Worm (Caenorhabditis elegans) whole organism, young adult: ENCODE data around the gene F38B7.17.

Source experiments
- B0019.2 ChIP-seq: fragments of 200-800 bp; sonication (Bioruptor generic); conservative IDR thresholded peaks from 2 replicates; pipeline ENCODE4 v1.3.6; 2022; ENCODE audit warnings: missing genetic modification reagents, missing genetic modification characterization, missing compliant biosample characterization
- C06A6.2 ChIP-seq: fragments of 200-800 bp; sonication (Bioruptor generic); conservative IDR thresholded peaks from 2 replicates; pipeline ENCODE4 v1.3.6; 2022; ENCODE audit warnings: missing genetic modification characterization, missing compliant biosample characterization
- C17E4.6 ChIP-seq: fragments of 200-800 bp; sonication (Bioruptor generic); IDR thresholded peaks from 2 replicates; pipeline ENCODE4 v1.3.6; 2022; ENCODE audit warnings: missing genetic modification reagents, missing genetic modification characterization, missing compliant biosample characterization
- F22D6.2 ChIP-seq: sonication (generic microtip); optimal IDR thresholded peaks from 2 replicates; lab custom pipeline; 2016; ENCODE audit warnings: mild to moderate bottlenecking, missing genetic modification characterization, missing compliant biosample characterization
- F39B2.1 ChIP-seq: fragments of 200-800 bp; sonication (Bioruptor generic); IDR thresholded peaks from 2 replicates; pipeline ENCODE4 v1.3.6; 2022; ENCODE audit warnings: missing genetic modification reagents, missing genetic modification characterization, missing compliant biosample characterization
- F49E8.2 ChIP-seq: sonication (generic microtip); optimal IDR thresholded peaks from 3 replicates; lab custom pipeline; 2017; ENCODE audit warnings: missing genetic modification characterization, mild to moderate bottlenecking, missing compliant biosample characterization, antibody characterized with exemption, moderate library complexity; ENCODE audit not compliant: insufficient read depth
- F52B5.7 ChIP-seq: sonication (generic microtip); optimal IDR thresholded peaks from 2 replicates; lab custom pipeline; 2016; ENCODE audit warnings: mild to moderate bottlenecking, missing genetic modification characterization, missing compliant biosample characterization
- F55B11.4 ChIP-seq: sonication (generic microtip); optimal IDR thresholded peaks from 2 replicates; lab custom pipeline; 2016; ENCODE audit warnings: missing compliant biosample characterization, missing genetic modification characterization, borderline replicate concordance; ENCODE audit not compliant: insufficient read depth
- F57A8.1 ChIP-seq: fragments of 200-800 bp; sonication (Bioruptor generic); optimal IDR thresholded peaks from 2 replicates; lab custom pipeline; 2018; ENCODE audit warnings: mild to moderate bottlenecking, missing genetic modification characterization, moderate library complexity, missing compliant biosample characterization
- Y53F4B.3 ChIP-seq: fragments of 200-800 bp; sonication (Bioruptor generic); IDR thresholded peaks from 2 replicates; pipeline ENCODE4 v1.3.6; 2022; ENCODE audit warnings: missing genetic modification reagents, missing genetic modification characterization, missing compliant biosample characterization
- Y53G8AR.9 ChIP-seq: fragments of 200-800 bp; sonication (Bioruptor generic); conservative IDR thresholded peaks from 2 replicates; pipeline ENCODE4 v1.3.6; 2022; ENCODE audit warnings: missing genetic modification reagents, missing genetic modification characterization, missing compliant biosample characterization
- ZK185.1 ChIP-seq: sonication (generic microtip); optimal IDR thresholded peaks from 2 replicates; lab custom pipeline; 2016; ENCODE audit warnings: mild to moderate bottlenecking, missing genetic modification characterization, missing compliant biosample characterization; ENCODE audit not compliant: poor library complexity, severe bottlenecking
- akir-1 ChIP-seq: fragments of 200-800 bp; sonication (Bioruptor generic); optimal IDR thresholded peaks from 2 replicates; lab custom pipeline; 2018; ENCODE audit warnings: mild to moderate bottlenecking, missing genetic modification characterization, moderate library complexity, missing compliant biosample characterization
- ama-1 ChIP-seq, 3 experiments: fragments of 150-350 bp in 1 of 3; sonication (generic microtip) in 2 of 3; optimal IDR thresholded peaks; 2 replicates each; lab custom pipeline; 2014 to 2018; ENCODE audit warnings: missing biosample characterization in 2 of 3, missing genetic modification characterization in 2 of 3, missing genetic modification reagents in 2 of 3
- atf-7 ChIP-seq: sonication (generic microtip); optimal IDR thresholded peaks from 2 replicates; lab custom pipeline; 2017; ENCODE audit warnings: mild to moderate bottlenecking, missing genetic modification characterization, missing compliant biosample characterization
- attf-6 ChIP-seq: fragments of 200-800 bp; sonication (Bioruptor generic); IDR thresholded peaks from 2 replicates; pipeline ENCODE4 v1.3.6; 2022; ENCODE audit warnings: missing genetic modification reagents, missing genetic modification characterization, missing compliant biosample characterization
- bed-2 ChIP-seq: fragments of 200-800 bp; sonication (Bioruptor generic); IDR thresholded peaks from 2 replicates; pipeline ENCODE4 v1.3.6; 2022; ENCODE audit warnings: missing genetic modification reagents, missing genetic modification characterization, missing compliant biosample characterization
- ccch-3 ChIP-seq: fragments of 200-800 bp; sonication (Bioruptor generic); optimal IDR thresholded peaks from 2 replicates; lab custom pipeline; 2018; ENCODE audit warnings: mild to moderate bottlenecking, missing genetic modification characterization, missing compliant biosample characterization
- ceh-100 ChIP-seq: fragments of 200-800 bp; sonication (Bioruptor generic); IDR thresholded peaks from 2 replicates; pipeline ENCODE4 v1.3.6; 2022; ENCODE audit warnings: missing genetic modification reagents, missing genetic modification characterization, missing compliant biosample characterization
- ceh-27 ChIP-seq: fragments of 200-800 bp; sonication (Bioruptor generic); optimal IDR thresholded peaks from 2 replicates; lab custom pipeline; 2018; ENCODE audit warnings: mild to moderate bottlenecking, missing genetic modification characterization, moderate library complexity, missing compliant biosample characterization
- ceh-58 ChIP-seq: fragments of 200-800 bp; sonication (Bioruptor generic); IDR thresholded peaks from 2 replicates; pipeline ENCODE4 v1.3.6; 2022; ENCODE audit warnings: missing genetic modification characterization, missing compliant biosample characterization
- chd-7 ChIP-seq: sonication (generic microtip); optimal IDR thresholded peaks from 2 replicates; lab custom pipeline; 2016; ENCODE audit warnings: mild to moderate bottlenecking, missing genetic modification characterization, moderate library complexity, missing compliant biosample characterization
- die-1 ChIP-seq: sonication (generic microtip); optimal IDR thresholded peaks from 2 replicates; lab custom pipeline; 2016; ENCODE audit warnings: missing genotype, mild to moderate bottlenecking, missing genetic modification characterization, missing compliant biosample characterization
- dpff-1 ChIP-seq: sonication (generic microtip); optimal IDR thresholded peaks from 2 replicates; lab custom pipeline; 2017; ENCODE audit warnings: mild to moderate bottlenecking, missing genetic modification characterization, missing compliant biosample characterization
- efl-1 ChIP-seq: fragments of 150-350 bp; optimal IDR thresholded peaks from 2 replicates; lab custom pipeline; 2014; ENCODE audit warnings: missing biosample characterization, missing genetic modification reagents, missing genetic modification characterization
- egl-18 ChIP-seq: fragments of 200-800 bp; sonication (Bioruptor generic); IDR thresholded peaks from 2 replicates; pipeline ENCODE4 v1.3.6; 2022; ENCODE audit warnings: missing genetic modification reagents, missing genetic modification characterization, missing compliant biosample characterization
- egl-44 ChIP-seq: fragments of 200-800 bp; sonication (Bioruptor generic); IDR thresholded peaks from 2 replicates; pipeline ENCODE4 v1.3.6; 2022; ENCODE audit warnings: missing genetic modification reagents, missing genetic modification characterization, missing compliant biosample characterization
- egrh-3 ChIP-seq: fragments of 200-800 bp; sonication (Bioruptor generic); IDR thresholded peaks from 2 replicates; pipeline ENCODE4 v1.3.6; 2022; ENCODE audit warnings: missing genetic modification reagents, missing genetic modification characterization, missing compliant biosample characterization
- him-1 ChIP-seq: sonication (generic microtip); optimal IDR thresholded peaks from 2 replicates; lab custom pipeline; 2016; ENCODE audit warnings: missing genotype, missing genetic modification reagents, missing genetic modification characterization, missing compliant biosample characterization
- hrde-1 ChIP-seq: sonication (generic microtip); optimal IDR thresholded peaks from 2 replicates; lab custom pipeline; 2016; ENCODE audit warnings: missing genetic modification characterization, mild to moderate bottlenecking, missing compliant biosample characterization, moderate library complexity, missing genotype, missing genetic modification reagents, borderline replicate concordance
- hsf-1 ChIP-seq: fragments of 200-800 bp; sonication (Bioruptor generic); IDR thresholded peaks from 2 replicates; pipeline ENCODE4 v1.3.6; 2022; ENCODE audit warnings: missing genetic modification reagents, missing genetic modification characterization, missing compliant biosample characterization
- mcd-1 ChIP-seq: fragments of 200-800 bp; sonication (Bioruptor generic); IDR thresholded peaks from 2 replicates; pipeline ENCODE4 v1.3.6; 2022; ENCODE audit warnings: missing genetic modification reagents, missing genetic modification characterization, missing compliant biosample characterization
- mes-4 ChIP-seq: sonication (generic microtip); optimal IDR thresholded peaks from 2 replicates; lab custom pipeline; 2016; ENCODE audit warnings: missing genotype, missing genetic modification characterization, missing compliant biosample characterization
- nfya-2 ChIP-seq: fragments of 200-800 bp; sonication (Bioruptor generic); IDR thresholded peaks from 2 replicates; pipeline ENCODE4 v1.3.6; 2022; ENCODE audit warnings: missing genetic modification reagents, missing genetic modification characterization, missing compliant biosample characterization
- nhr-120 ChIP-seq: fragments of 200-800 bp; sonication (Bioruptor generic); IDR thresholded peaks from 2 replicates; pipeline ENCODE4 v1.3.6; 2022; ENCODE audit warnings: missing genetic modification characterization, missing compliant biosample characterization
- nhr-80 ChIP-seq: sonication (generic microtip); optimal IDR thresholded peaks from 2 replicates; lab custom pipeline; 2016; ENCODE audit warnings: missing genetic modification characterization, missing compliant biosample characterization
- rec-8 ChIP-seq, 2 experiments: sonication (generic microtip); optimal IDR thresholded peaks; 2 replicates each; lab custom pipeline; 2016; ENCODE audit warnings: mild to moderate bottlenecking in 2 of 2, missing genetic modification characterization in 2 of 2, missing genetic modification reagents in 2 of 2, missing genotype in 2 of 2, missing biosample characterization in 1 of 2, missing compliant biosample characterization in 1 of 2, moderate library complexity in 1 of 2
- snpc-4 ChIP-seq, 5 experiments: fragments of 150-350 bp in 1 of 5; sonication (generic microtip) in 4 of 5; optimal IDR thresholded peaks; 2 replicates each; lab custom pipeline; 2014 to 2018; ENCODE audit warnings: missing genetic modification characterization in 5 of 5, missing biosample characterization in 3 of 5, antibody characterized with exemption in 2 of 5, mild to moderate bottlenecking in 2 of 5, missing compliant biosample characterization in 2 of 5, missing genotype in 2 of 5, moderate library complexity in 2 of 5, missing genetic modification reagents in 1 of 5
- somi-1 ChIP-seq: fragments of 200-800 bp; sonication (Bioruptor generic); optimal IDR thresholded peaks from 2 replicates; lab custom pipeline; 2018; ENCODE audit warnings: mild to moderate bottlenecking, missing genetic modification characterization, missing compliant biosample characterization
- tbp1 ChIP-seq: fragments of 200-800 bp; sonication (Bioruptor generic); optimal IDR thresholded peaks from 2 replicates; lab custom pipeline; 2018; ENCODE audit warnings: mild to moderate bottlenecking, missing genetic modification characterization, missing compliant biosample characterization
- tbx-9 ChIP-seq: sonication (generic microtip); optimal IDR thresholded peaks from 2 replicates; lab custom pipeline; 2016; ENCODE audit warnings: borderline replicate concordance, missing genetic modification characterization, inconsistent platforms, missing compliant biosample characterization
- unc-130 ChIP-seq: sonication (generic microtip); optimal IDR thresholded peaks from 2 replicates; lab custom pipeline; 2016; ENCODE audit warnings: missing genetic modification reagents, missing genetic modification characterization, missing compliant biosample characterization
- zim-3 ChIP-seq: sonication (generic microtip); optimal IDR thresholded peaks from 2 replicates; lab custom pipeline; 2017; ENCODE audit warnings: mild to moderate bottlenecking, missing genetic modification characterization, moderate library complexity, missing compliant biosample characterization
- ztf-18 ChIP-seq: sonication (generic microtip); optimal IDR thresholded peaks from 2 replicates; lab custom pipeline; 2016; ENCODE audit warnings: missing genotype, mild to moderate bottlenecking, missing genetic modification characterization, missing compliant biosample characterization
- ztf-26 ChIP-seq: sonication (generic microtip); optimal IDR thresholded peaks from 2 replicates; lab custom pipeline; 2017; ENCODE audit warnings: missing genetic modification characterization, missing compliant biosample characterization
- ztf-3 ChIP-seq: fragments of 200-800 bp; sonication (Bioruptor generic); optimal IDR thresholded peaks from 2 replicates; lab custom pipeline; 2018; ENCODE audit warnings: mild to moderate bottlenecking, missing genetic modification characterization, missing compliant biosample characterization

The F38B7.17 gene

DNA sequence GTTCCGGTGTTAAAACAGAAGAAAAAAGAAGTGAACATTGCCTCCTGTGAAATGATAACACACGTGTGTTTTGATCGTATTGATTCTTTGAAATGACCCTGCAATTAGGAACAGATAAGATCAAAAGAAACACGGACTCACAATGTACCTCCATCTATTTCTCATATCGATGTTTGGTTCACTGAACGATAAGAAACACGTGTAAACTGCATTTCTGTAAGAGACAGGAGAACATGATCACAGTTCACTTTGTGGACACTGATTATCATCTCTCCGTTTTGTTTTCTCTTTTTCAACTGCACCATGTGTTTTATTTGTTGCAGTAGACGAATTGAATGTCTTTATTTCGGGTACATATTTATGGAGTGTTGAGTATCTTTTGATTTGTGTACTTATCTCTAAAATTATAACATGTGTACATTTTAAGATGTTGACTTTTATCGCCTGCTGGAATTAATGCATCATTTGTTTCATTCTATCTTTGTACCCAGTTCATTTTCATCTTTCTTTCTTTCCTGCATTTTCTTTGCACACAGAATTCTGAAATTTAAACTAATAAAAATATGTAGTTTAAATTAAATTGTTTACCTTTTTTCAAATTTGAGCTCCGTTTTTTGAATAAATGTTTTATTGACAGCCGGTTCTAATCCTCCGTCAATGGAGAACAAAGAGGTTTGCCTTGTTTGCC, 24.2 kb upstream of the F38B7.17 start, which contains the start of the genes H12C20.7 and nhr-68 (continued):
- peak; percentile 90 for TF ChIP-seq C06A6.2
- no peak for TF ChIP-seq nfya-2
- TF ChIP-seq ztf-3 (GFP tag; lab: Kevin White, UChicago) = peak; percentile 50
- TF ChIP-seq tbx-9 = no peak
- TF ChIP-seq F52B5.7 (tag; lab: Kevin White, UChicago) = peak; percentile 63
- no peak for TF ChIP-seq ceh-58 (GFP tag; lab: Robert Waterston, UW)
- TF ChIP-seq ZK185.1 = peak; percentile 84
- 0 out of 2 replicates have a peak, but pooled peaks have one; percentile 13 for TF ChIP-seq Y53G8AR.9 (GFP tag; lab: Robert Waterston, UW)
- peak; percentile 98 for TF ChIP-seq nhr-80
- no peak for TF ChIP-seq rec-8 (tag; optimal IDR thresholded peaks at IDR 0.05; lab: Kevin White, UChicago)
- TF ChIP-seq Y53F4B.3 (GFP tag; lab: Robert Waterston, UW) = no peak
- peak; percentile 81 for TF ChIP-seq egl-44
- TF ChIP-seq unc-130 (GFP tag; lab: Kevin White, UChicago) = no peak
- TF ChIP-seq egrh-3 = no peak
- TF ChIP-seq ceh-100 = no peak
- TF ChIP-seq ztf-18 = peak; percentile 37
- TF ChIP-seq ccch-3 (GFP tag; lab: Kevin White, UChicago) = no peak
- peak; percentile 97 for TF ChIP-seq somi-1
- no peak for TF ChIP-seq attf-6 (GFP tag; lab: Robert Waterston, UW)
- TF ChIP-seq ama-1 (optimal IDR thresholded peaks at IDR 0.05; lab: Kevin White, UChicago) = no peak
- no peak for TF ChIP-seq ama-1 (GFP tag; optimal IDR thresholded peaks at IDR 0.05; lab: Kevin White, UChicago)
- TF ChIP-seq akir-1 = peak; percentile 42
- TF ChIP-seq C17E4.6 (GFP tag; lab: Robert Waterston, UW) = no peak
- no peak for TF ChIP-seq hsf-1 (GFP tag; lab: Robert Waterston, UW)
- TF ChIP-seq B0019.2 = no peak
- no peak for TF ChIP-seq F55B11.4 (tag; lab: Kevin White, UChicago)
- TF ChIP-seq F57A8.1 (GFP tag; lab: Kevin White, UChicago) = no peak
- no peak for TF ChIP-seq F39B2.1 (GFP tag; lab: Robert Waterston, UW)
- peak; percentile 91 for TF ChIP-seq F22D6.2
- TF ChIP-seq mcd-1 (GFP tag; lab: Robert Waterston, UW) = 0 out of 2 replicates have a peak, but pooled peaks have one; percentile 21
- peak; percentile 23 for TF ChIP-seq ceh-27 (GFP tag; lab: Kevin White, UChicago)
- TF ChIP-seq chd-7 (tag; lab: Kevin White, UChicago) = peak; percentile 95
- no peak for TF ChIP-seq bed-2 (GFP tag; lab: Robert Waterston, UW)
- no peak for TF ChIP-seq nhr-120 (GFP tag; lab: Robert Waterston, UW)
- no peak for TF ChIP-seq hrde-1 (tag; lab: Kevin White, UChicago)
- no peak for TF ChIP-seq him-1 (tag; lab: Kevin White, UChicago)
- peak; percentile 97 for TF ChIP-seq ztf-26
- no peak for TF ChIP-seq snpc-4 (GFP tag; optimal IDR thresholded peaks at IDR 0.05; lab: Kevin White, UChicago)
- peak in 2 of 4 experiments; percentile 63 to 69 for TF ChIP-seq snpc-4 (tag; optimal IDR thresholded peaks at IDR 0.05; lab: Kevin White, UChicago)
- no peak for TF ChIP-seq F49E8.2
- no peak for TF ChIP-seq egl-18 (GFP tag; lab: Robert Waterston, UW)
- TF ChIP-seq efl-1 (GFP tag; lab: Kevin White, UChicago) = no peak
- peak; percentile 36 for TF ChIP-seq dpff-1
- peak; percentile 68 for TF ChIP-seq die-1 (tag; lab: Kevin White, UChicago)
- no peak for TF ChIP-seq mes-4 (tag; lab: Kevin White, UChicago)
- TF ChIP-seq atf-7 (tag; lab: Kevin White, UChicago) = peak; percentile 95
- TF ChIP-seq tbp1 (GFP tag; lab: Kevin White, UChicago) = peak; percentile 70
- peak; percentile 59 for TF ChIP-seq zim-3
